Worm (Caenorhabditis elegans) whole organism, L1 larva: ENCODE measurements around the gene tsp-11.

ENCODE experiments used
- C04F5.9 ChIP-seq: sonication (generic microtip); optimal IDR thresholded peaks from 2 replicates; lab custom pipeline; 2016; ENCODE audit warnings: missing genetic modification characterization, missing compliant biosample characterization
- C16A3.4 ChIP-seq: fragments of 150-350 bp; optimal IDR thresholded peaks from 2 replicates; lab custom pipeline; 2014; ENCODE audit warnings: missing biosample characterization, missing genetic modification characterization
- Y116A8C.19 ChIP-seq: sonication (generic microtip); optimal IDR thresholded peaks from 2 replicates; lab custom pipeline; 2016; ENCODE audit warnings: missing compliant biosample characterization, missing genetic modification characterization, borderline replicate concordance
- alr-1 ChIP-seq: fragments of 200-800 bp; sonication (Bioruptor generic); optimal IDR thresholded peaks from 2 replicates; lab custom pipeline; 2018; ENCODE audit warnings: borderline replicate concordance, mild to moderate bottlenecking, missing genetic modification characterization, missing compliant biosample characterization
- ama-1 ChIP-seq: fragments of 150-350 bp; optimal IDR thresholded peaks from 2 replicates; lab custom pipeline; 2014
- blmp-1 ChIP-seq: fragments of 150-350 bp; optimal IDR thresholded peaks from 2 replicates; lab custom pipeline; 2014; ENCODE audit warnings: missing biosample characterization, missing genetic modification characterization
- ceh-63 ChIP-seq: fragments of 200-800 bp; sonication (Bioruptor generic); optimal IDR thresholded peaks from 2 replicates; lab custom pipeline; 2018; ENCODE audit warnings: mild to moderate bottlenecking, missing genetic modification characterization, missing compliant biosample characterization
- ceh-8 ChIP-seq: fragments of 200-800 bp; sonication (Bioruptor generic); optimal IDR thresholded peaks from 2 replicates; lab custom pipeline; 2018; ENCODE audit warnings: mild to moderate bottlenecking, missing genetic modification characterization, moderate library complexity, missing compliant biosample characterization
- ceh-82 ChIP-seq, 3 experiments: fragments of 150-350 bp in 1 of 3; sonication (generic microtip) in 2 of 3; optimal IDR thresholded peaks; 2 replicates each; lab custom pipeline; 2014 to 2017; ENCODE audit warnings: missing biosample characterization in 3 of 3, missing genetic modification characterization in 3 of 3
- ces-1 ChIP-seq: fragments of 150-350 bp; optimal IDR thresholded peaks from 2 replicates; lab custom pipeline; 2014; ENCODE audit warnings: missing biosample characterization, missing genetic modification reagents, missing genetic modification characterization
- dpl-1 ChIP-seq, 3 experiments: fragments of 150-350 bp in 2 of 3; sonication (generic microtip) in 1 of 3; optimal IDR thresholded peaks; 2 replicates each; lab custom pipeline; 2014 to 2017; ENCODE audit warnings: missing biosample characterization in 3 of 3, missing genetic modification characterization in 3 of 3, missing genetic modification reagents in 3 of 3
- efl-1 ChIP-seq, 4 experiments: fragments of 150-350 bp; optimal IDR thresholded peaks in 3 of 4; peaks in 1 of 4; 1 replicate in 1 of 4; 2 replicates in 3 of 4; lab custom pipeline; 2014; ENCODE audit warnings: missing biosample characterization in 2 of 4, missing genetic modification characterization in 2 of 4, missing genetic modification reagents in 2 of 4
- elt-3 ChIP-seq, 6 experiments: fragments of 150-350 bp in 1 of 6; sonication (generic microtip); optimal IDR thresholded peaks; 2 replicates each; lab custom pipeline; 2017 to 2018; ENCODE audit warnings: missing biosample characterization in 6 of 6, missing genetic modification characterization in 6 of 6, inconsistent platforms in 1 of 6
- grh-1 ChIP-seq: fragments of 200-800 bp; sonication (Bioruptor generic); IDR thresholded peaks from 2 replicates; pipeline ENCODE4 v1.3.6; 2022; ENCODE audit warnings: missing genetic modification reagents, missing genetic modification characterization, missing compliant biosample characterization
- irx-1 ChIP-seq: sonication (generic microtip); optimal IDR thresholded peaks from 2 replicates; lab custom pipeline; 2016; ENCODE audit warnings: missing genetic modification characterization, missing compliant biosample characterization
- lin-14 ChIP-seq: fragments of 200-800 bp; sonication (Bioruptor generic); optimal IDR thresholded peaks from 2 replicates; lab custom pipeline; 2018; ENCODE audit warnings: mild to moderate bottlenecking, missing genetic modification characterization, moderate library complexity, missing compliant biosample characterization
- lin-35 ChIP-seq, 2 experiments: fragments of 150-350 bp; optimal IDR thresholded peaks; 2 replicates each; lab custom pipeline; 2014; ENCODE audit warnings: missing biosample characterization in 2 of 2, missing genetic modification characterization in 2 of 2, missing genetic modification reagents in 2 of 2
- lin-39 ChIP-seq: fragments of 150-350 bp; optimal IDR thresholded peaks from 2 replicates; lab custom pipeline; 2014; ENCODE audit warnings: missing biosample characterization, missing genetic modification reagents, missing genetic modification characterization
- mab-9 ChIP-seq: fragments of 200-800 bp; sonication (Bioruptor generic); IDR thresholded peaks from 2 replicates; pipeline ENCODE4 v1.3.6; 2022; ENCODE audit warnings: missing genetic modification reagents, missing genetic modification characterization, missing compliant biosample characterization
- mdl-1 ChIP-seq, 2 experiments: fragments of 150-350 bp; optimal IDR thresholded peaks; 2 replicates each; lab custom pipeline; 2014 to 2017; ENCODE audit warnings: missing biosample characterization in 2 of 2, missing genetic modification characterization in 2 of 2, inconsistent platforms in 1 of 2
- nhr-11 ChIP-seq: fragments of 150-350 bp; optimal IDR thresholded peaks from 2 replicates; lab custom pipeline; 2014; ENCODE audit warnings: missing biosample characterization, missing genetic modification characterization
- nhr-12 ChIP-seq: sonication (generic microtip); optimal IDR thresholded peaks from 2 replicates; lab custom pipeline; 2017; ENCODE audit warnings: missing biosample characterization, missing genetic modification characterization
- nhr-19 ChIP-seq: fragments of 200-800 bp; sonication (Bioruptor generic); conservative IDR thresholded peaks from 2 replicates; pipeline ENCODE4 v1.3.6; 2022; ENCODE audit warnings: missing genetic modification characterization, missing compliant biosample characterization
- nhr-20 ChIP-seq: sonication (generic microtip); optimal IDR thresholded peaks from 2 replicates; lab custom pipeline; 2016; ENCODE audit warnings: mild to moderate bottlenecking, missing genetic modification characterization, missing compliant biosample characterization
- nhr-28 ChIP-seq: fragments of 150-350 bp; optimal IDR thresholded peaks from 2 replicates; lab custom pipeline; 2014; ENCODE audit warnings: missing biosample characterization, missing genetic modification characterization
- nhr-47 ChIP-seq: sonication (generic microtip); optimal IDR thresholded peaks from 2 replicates; lab custom pipeline; 2016; ENCODE audit warnings: mild to moderate bottlenecking, missing genetic modification characterization, moderate library complexity, missing compliant biosample characterization
- nhr-71 ChIP-seq: sonication (generic microtip); optimal IDR thresholded peaks from 2 replicates; lab custom pipeline; 2016; ENCODE audit warnings: mild to moderate bottlenecking, missing genetic modification characterization, moderate library complexity, missing compliant biosample characterization
- nhr-85 ChIP-seq: sonication (generic microtip); peaks from one replicate; lab custom pipeline; 2016; ENCODE audit warnings: missing genetic modification characterization, inconsistent platforms, missing compliant biosample characterization
- nhr-90 ChIP-seq: sonication (generic microtip); optimal IDR thresholded peaks from 2 replicates; lab custom pipeline; 2016; ENCODE audit warnings: mild to moderate bottlenecking, missing genetic modification characterization, missing compliant biosample characterization; ENCODE audit not compliant: poor library complexity
- pqm-1 ChIP-seq: sonication (generic microtip); optimal IDR thresholded peaks from 3 replicates; lab custom pipeline; 2017; ENCODE audit warnings: missing biosample characterization, missing genetic modification characterization
- rnt-1 ChIP-seq: sonication (generic microtip); optimal IDR thresholded peaks from 2 replicates; lab custom pipeline; 2016; ENCODE audit warnings: mild to moderate bottlenecking, missing genetic modification characterization, moderate library complexity, missing compliant biosample characterization
- snpc-4 ChIP-seq: fragments of 150-350 bp; optimal IDR thresholded peaks from 2 replicates; lab custom pipeline; 2014; ENCODE audit warnings: missing biosample characterization, missing genetic modification characterization
- snu-23 ChIP-seq: sonication (generic microtip); optimal IDR thresholded peaks from 2 replicates; lab custom pipeline; 2016; ENCODE audit warnings: missing genetic modification characterization, missing compliant biosample characterization
- sptf-1 ChIP-seq: fragments of 150-350 bp; optimal IDR thresholded peaks from 2 replicates; lab custom pipeline; 2014; ENCODE audit warnings: missing biosample characterization, missing genetic modification characterization
- swsn-7 ChIP-seq: sonication (generic microtip); optimal IDR thresholded peaks from 2 replicates; lab custom pipeline; 2016; ENCODE audit warnings: missing genetic modification characterization, missing compliant biosample characterization
- unc-130 ChIP-seq: fragments of 150-350 bp; optimal IDR thresholded peaks from 2 replicates; lab custom pipeline; 2017; ENCODE audit warnings: missing biosample characterization, missing genetic modification characterization, inconsistent platforms
- unc-30 ChIP-seq: sonication (generic microtip); optimal IDR thresholded peaks from 2 replicates; lab custom pipeline; 2017; ENCODE audit warnings: missing biosample characterization, missing genetic modification characterization
- unc-62 ChIP-seq: fragments of 150-350 bp; optimal IDR thresholded peaks from 2 replicates; lab custom pipeline; 2014; ENCODE audit warnings: missing biosample characterization, missing genetic modification reagents, missing genetic modification characterization
- unc-86 ChIP-seq: sonication (generic microtip); optimal IDR thresholded peaks from 2 replicates; lab custom pipeline; 2016; ENCODE audit warnings: missing genetic modification characterization, missing compliant biosample characterization
- vab-15 ChIP-seq: sonication (generic microtip); optimal IDR thresholded peaks from 2 replicates; lab custom pipeline; 2017; ENCODE audit warnings: missing genotype, mild to moderate bottlenecking, missing genetic modification characterization, missing compliant biosample characterization
- zip-4 ChIP-seq: fragments of 200-800 bp; sonication (Bioruptor generic); optimal IDR thresholded peaks from 2 replicates; lab custom pipeline; 2018; ENCODE audit warnings: mild to moderate bottlenecking, missing genetic modification characterization, moderate library complexity, missing compliant biosample characterization
- ztf-11 ChIP-seq, 2 experiments: sonication (generic microtip); optimal IDR thresholded peaks; 2 replicates each; lab custom pipeline; 2016 to 2017; ENCODE audit warnings: missing genetic modification characterization in 2 of 2, missing biosample characterization in 1 of 2, missing compliant biosample characterization in 1 of 2

tsp-11 gene

DNA sequence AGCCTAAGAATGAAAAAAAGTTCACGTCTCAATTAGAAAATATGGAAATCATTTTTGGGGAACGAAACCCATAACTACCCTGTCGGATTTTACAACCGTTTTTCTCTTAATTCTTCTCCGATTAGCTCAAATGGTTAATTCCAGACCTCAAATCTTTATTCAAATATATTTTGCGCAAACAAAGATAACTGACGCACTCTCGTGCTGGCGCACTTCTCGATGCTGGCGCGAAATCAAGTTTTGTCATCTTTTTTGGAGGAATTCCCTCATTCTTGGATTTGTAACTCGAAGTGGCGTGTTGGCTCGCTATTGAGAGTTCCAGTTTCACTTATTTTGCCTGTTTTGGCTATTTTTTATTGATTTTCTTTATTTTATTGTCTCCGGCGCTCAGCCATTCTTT, 45.4 kb upstream of the tsp-11 start:
- TF ChIP-seq ceh-8: no peak
- TF ChIP-seq dpl-1 (GFP tag; optimal IDR thresholded peaks at IDR 0.05; lab: Kevin White, UChicago): peak in 1 of 3 experiments; percentile 27
- no peak for TF ChIP-seq sptf-1 (tag; lab: Kevin White, UChicago)
- peak in 1 of 2 experiments; percentile 56 for TF ChIP-seq efl-1 (optimal IDR thresholded peaks at IDR 0.05; lab: Kevin White, UChicago)
- no peak for TF ChIP-seq efl-1 (GFP tag; optimal IDR thresholded peaks at IDR 0.05 in 1 of 2; lab: Kevin White, UChicago)
- TF ChIP-seq snpc-4 (tag; lab: Kevin White, UChicago): no peak
- TF ChIP-seq mab-9 (GFP tag; lab: Robert Waterston, UW): no peak

DNA sequence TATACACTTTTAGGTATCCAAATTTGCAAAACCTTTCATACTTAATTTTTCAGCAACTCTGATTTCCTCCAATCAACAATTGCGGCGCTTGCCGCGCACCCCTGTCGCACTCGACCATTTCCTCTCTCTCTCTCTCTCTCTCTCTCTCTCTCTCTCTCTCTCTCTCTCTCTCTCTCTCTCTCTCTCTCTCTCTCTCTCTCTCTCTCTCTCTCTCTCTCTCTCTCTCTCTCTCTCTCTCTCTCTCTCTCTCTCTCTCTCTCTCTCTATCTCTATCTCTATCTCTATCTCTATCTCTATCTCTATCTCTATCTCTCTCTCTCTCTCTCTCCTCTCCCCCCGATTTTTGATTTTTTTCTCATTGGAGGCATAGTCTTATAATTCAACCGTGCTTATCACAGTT, 44.2 kb upstream of the tsp-11 start:
- TF ChIP-seq nhr-19 (GFP tag; lab: Robert Waterston, UW) (peak; percentile 23; the same call in 1 of the 2 replicates), nhr-85 (tag; lab: Kevin White, UChicago) (peak; percentile 84), efl-1 (optimal IDR thresholded peaks at IDR 0.05; lab: Kevin White, UChicago) (peak; percentile 32 to 46), efl-1 (GFP tag; optimal IDR thresholded peaks at IDR 0.05 in 1 of 2; lab: Kevin White, UChicago) (peak in 1 of 2 experiments; percentile 92), lin-14 (GFP tag; lab: Kevin White, UChicago) (peak; percentile 13)

DNA sequence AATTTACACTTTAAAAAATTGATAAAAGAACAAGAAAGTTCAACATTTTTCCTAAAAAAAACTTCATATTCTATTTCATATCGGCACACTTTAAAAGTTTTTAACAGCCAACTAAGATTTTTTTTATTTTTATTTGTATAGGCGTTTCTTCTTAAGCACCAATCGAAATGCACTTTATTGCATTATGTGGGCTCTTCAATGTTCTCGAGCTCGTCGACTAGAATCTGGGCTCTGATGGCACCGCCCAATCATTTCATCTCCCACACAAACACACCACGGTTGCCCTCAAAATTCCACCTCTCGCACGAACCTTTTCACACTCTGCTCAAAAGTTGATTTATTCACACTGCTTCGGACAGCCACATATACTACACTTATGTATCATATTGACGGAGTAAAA, 25.6 kb upstream of the tsp-11 start, which contains the start of gene B0563.6:
Gene B0563.6 (plus strand): TSS at position 301 of the 400 bp plus-strand sequence.
- no peak for TF ChIP-seq unc-62
- TF ChIP-seq unc-130 (tag; lab: Kevin White, UChicago): no peak
- no peak for TF ChIP-seq ceh-82 (tag; optimal IDR thresholded peaks at IDR 0.05; lab: Kevin White, UChicago)
- TF ChIP-seq pqm-1 (tag; lab: Kevin White, UChicago): no peak
- TF ChIP-seq nhr-19 (GFP tag; lab: Robert Waterston, UW): no peak
- no peak for TF ChIP-seq irx-1 (tag; lab: Kevin White, UChicago)
- TF ChIP-seq alr-1 (tag; lab: Kevin White, UChicago): no peak
- no peak for TF ChIP-seq ces-1 (GFP tag; lab: Kevin White, UChicago)

DNA sequence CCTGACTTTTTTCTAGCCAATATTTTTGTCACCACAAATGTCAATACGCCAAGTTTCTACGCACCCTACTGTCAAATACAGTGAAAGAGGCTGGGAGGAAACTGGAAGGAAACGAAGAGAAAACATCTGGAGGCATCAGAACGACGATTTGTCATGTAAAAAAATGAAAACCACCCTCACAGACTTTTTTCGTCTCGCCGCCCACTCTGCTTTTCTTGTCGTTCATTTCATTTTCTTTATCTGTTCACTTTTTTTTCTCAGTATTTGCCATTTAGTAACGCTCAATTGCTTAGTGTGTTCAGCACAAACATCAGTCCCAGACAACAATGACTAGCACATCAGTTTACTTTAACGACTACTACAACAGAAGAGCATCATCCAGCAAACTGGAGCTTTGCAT, 17.1 kb upstream of the tsp-11 start, which contains the start of gene B0563.5:
Gene B0563.5 (plus strand): TSS at position 301 of the 400 bp plus-strand sequence.
- TF ChIP-seq Y116A8C.19 (tag; lab: Kevin White, UChicago): no peak
- no peak for TF ChIP-seq lin-35 (GFP tag; optimal IDR thresholded peaks at IDR 0.05; lab: Kevin White, UChicago)
- TF ChIP-seq zip-4 (GFP tag; lab: Kevin White, UChicago): no peak
- no peak for TF ChIP-seq mdl-1 (tag; optimal IDR thresholded peaks at IDR 0.05; lab: Kevin White, UChicago)
- TF ChIP-seq nhr-71 (tag; lab: Kevin White, UChicago): no peak
- TF ChIP-seq C04F5.9 (tag; lab: Kevin White, UChicago): no peak
- no peak for TF ChIP-seq rnt-1
- no peak for TF ChIP-seq nhr-11 (tag; lab: Kevin White, UChicago)
- TF ChIP-seq unc-30 (tag; lab: Kevin White, UChicago): no peak
- TF ChIP-seq unc-86 (tag; lab: Kevin White, UChicago): no peak
- TF ChIP-seq, all 84 proteins: peak for 0

- TF ChIP-seq nhr-28 (tag; lab: Kevin White, UChicago) (no peak), lin-35 (GFP tag; optimal IDR thresholded peaks at IDR 0.05; lab: Kevin White, UChicago) (peak in 1 of 2 experiments; percentile 65), blmp-1 (peak; percentile 80), grh-1 (GFP tag; lab: Robert Waterston, UW) (peak; percentile 59), nhr-20 (tag; lab: Kevin White, UChicago) (peak; percentile 77), swsn-7 (tag; lab: Kevin White, UChicago) (no peak), nhr-71 (tag; lab: Kevin White, UChicago) (peak; percentile 73), nhr-47 (tag; lab: Kevin White, UChicago) (peak; percentile 11), ztf-11 (tag; optimal IDR thresholded peaks at IDR 0.05; lab: Kevin White, UChicago) (no peak), nhr-90 (peak; percentile 62), nhr-19 (GFP tag; lab: Robert Waterston, UW) (peak; percentile 45), mdl-1 (tag; optimal IDR thresholded peaks at IDR 0.05; lab: Kevin White, UChicago) (peak in 1 of 2 experiments; percentile 36), nhr-85 (tag; lab: Kevin White, UChicago) (peak; percentile 94), ama-1 (no peak), C16A3.4 (peak; percentile 6), lin-39 (tag; lab: Kevin White, UChicago) (no peak), vab-15 (tag; lab: Kevin White, UChicago) (no peak), ceh-63 (GFP tag; lab: Kevin White, UChicago) (no peak), C04F5.9 (tag; lab: Kevin White, UChicago) (no peak), nhr-12 (no peak), snu-23 (GFP tag; lab: Kevin White, UChicago) (peak; percentile 55), elt-3 (tag; optimal IDR thresholded peaks at IDR 0.05; lab: Kevin White, UChicago) (peak in 4 of 6 experiments; percentile 60 to 93 (median 76)), alr-1 (tag; lab: Kevin White, UChicago) (no peak), unc-130 (tag; lab: Kevin White, UChicago) (peak; percentile 69)
Measured at ce11 chrX:9146953-9147352, 16.0 kb upstream of the tsp-11 start.
